Fruit fly (Drosophila melanogaster) whole organism, embryonic: ENCODE data around the gene mon2.

Source experiments
- Ada2b ChIP-seq: fragments of 200-800 bp; sonication (Bioruptor generic); IDR thresholded peaks from 2 replicates; pipeline ENCODE4 v1.3.6; 2022; ENCODE audit warnings: missing biosample characterization, missing genetic modification characterization
- Adf1 ChIP-seq: fragments of 200-800 bp; sonication (Bioruptor generic); IDR thresholded peaks from 2 replicates; pipeline ENCODE4 v1.3.6; 2022; ENCODE audit warnings: missing biosample characterization, missing genetic modification characterization
- Awh ChIP-seq: fragments of 200-800 bp; sonication (Bioruptor generic); IDR thresholded peaks from 2 replicates; pipeline ENCODE4, ENCODE4 v1.3.6; 2022; ENCODE audit warnings: missing biosample characterization, missing genetic modification characterization
- B-H1 ChIP-seq: fragments of 200-800 bp; sonication (Bioruptor generic); IDR thresholded peaks from 3 replicates; pipeline ENCODE4 v1.3.6; 2022; ENCODE audit warnings: missing biosample characterization, missing genetic modification characterization
- B-H2 ChIP-seq: fragments of 200-800 bp; sonication (Bioruptor generic); optimal IDR thresholded peaks from 2 replicates; lab custom pipeline; 2018; ENCODE audit warnings: missing biosample characterization, mild to moderate bottlenecking, missing genetic modification characterization
- CG14965 ChIP-seq: fragments of 200-800 bp; sonication (Bioruptor generic); optimal IDR thresholded peaks from 2 replicates; lab custom pipeline; 2016; ENCODE audit warnings: missing biosample characterization, missing genetic modification characterization, borderline replicate concordance
- CG15011 ChIP-seq: fragments of 200-800 bp; sonication (Bioruptor generic); optimal IDR thresholded peaks from 3 replicates; lab custom pipeline; 2018; ENCODE audit warnings: missing biosample characterization, mild to moderate bottlenecking, missing genetic modification characterization
- CG16813 ChIP-seq: fragments of 200-800 bp; sonication (Bioruptor generic); IDR thresholded peaks from 3 replicates; pipeline ENCODE4 v1.3.6; 2022; ENCODE audit warnings: missing biosample characterization, missing genetic modification characterization; ENCODE audit not compliant: partially characterized antibody
- CG17186 ChIP-seq: fragments of 200-800 bp; sonication (Bioruptor generic); optimal IDR thresholded peaks from 3 replicates; lab custom pipeline; 2017; ENCODE audit warnings: missing biosample characterization, missing genetic modification reagents, missing genetic modification characterization
- CG17361 ChIP-seq: fragments of 200-800 bp; sonication (Bioruptor generic); IDR thresholded peaks from 3 replicates; pipeline ENCODE4 v1.3.6; 2022; ENCODE audit warnings: missing biosample characterization, missing genetic modification characterization
- CG2120 ChIP-seq: fragments of 200-800 bp; sonication (Bioruptor generic); optimal IDR thresholded peaks from 3 replicates; lab custom pipeline; 2016; ENCODE audit warnings: missing biosample characterization, missing genetic modification characterization
- CG2678 ChIP-seq: fragments of 200-800 bp; sonication (Bioruptor generic); optimal IDR thresholded peaks from 3 replicates; lab custom pipeline; 2019; ENCODE audit warnings: missing biosample characterization, mild to moderate bottlenecking, missing genetic modification characterization, moderate library complexity
- CG2875 ChIP-seq: fragments of 200-800 bp; sonication (Bioruptor generic); optimal IDR thresholded peaks from 2 replicates; lab custom pipeline; 2017; ENCODE audit warnings: missing biosample characterization, mild to moderate bottlenecking, missing genetic modification characterization, missing genetic modification reagents
- CG33213 ChIP-seq: fragments of 200-800 bp; sonication (Bioruptor generic); optimal IDR thresholded peaks from 3 replicates; lab custom pipeline; 2016; ENCODE audit warnings: missing biosample characterization, missing genetic modification characterization
- CG6175 ChIP-seq: fragments of 200-800 bp; sonication (Bioruptor generic); IDR thresholded peaks from 3 replicates; pipeline ENCODE4 v1.3.6; 2022; ENCODE audit warnings: missing biosample characterization, missing genetic modification characterization
- CG7271 ChIP-seq: fragments of 200-800 bp; sonication (Bioruptor generic); optimal IDR thresholded peaks from 2 replicates; lab custom pipeline; 2018; ENCODE audit warnings: missing biosample characterization, mild to moderate bottlenecking, missing genetic modification characterization, moderate library complexity
- CG7556 ChIP-seq: fragments of 200-800 bp; sonication (Bioruptor generic); optimal IDR thresholded peaks from 2 replicates; lab custom pipeline; 2017; ENCODE audit warnings: missing biosample characterization, mild to moderate bottlenecking, missing genetic modification characterization
- CG7786 ChIP-seq: fragments of 200-800 bp; sonication (Bioruptor generic); optimal IDR thresholded peaks from 2 replicates; lab custom pipeline; 2016; ENCODE audit warnings: missing biosample characterization, missing genetic modification characterization
- CG9727 ChIP-seq: fragments of 200-800 bp; sonication (Bioruptor generic); optimal IDR thresholded peaks from 3 replicates; lab custom pipeline; 2017; ENCODE audit warnings: missing biosample characterization, mild to moderate bottlenecking, missing genetic modification characterization
- Doc3 ChIP-seq: fragments of 200-800 bp; sonication (Bioruptor generic); IDR thresholded peaks from 3 replicates; pipeline ENCODE4 v1.3.6; 2022; ENCODE audit warnings: missing biosample characterization, missing genetic modification characterization; ENCODE audit not compliant: partially characterized antibody
- Ets97D ChIP-seq: fragments of 200-800 bp; sonication (Bioruptor generic); optimal IDR thresholded peaks from 3 replicates; lab custom pipeline; 2016; ENCODE audit warnings: missing biosample characterization, missing genetic modification characterization
- HLH4C ChIP-seq: fragments of 200-800 bp; sonication (Bioruptor generic); IDR thresholded peaks from 3 replicates; pipeline ENCODE4 v1.3.6; 2022; ENCODE audit warnings: missing biosample characterization, missing genetic modification characterization; ENCODE audit not compliant: partially characterized antibody
- Hmx ChIP-seq: fragments of 200-800 bp; sonication (Bioruptor generic); optimal IDR thresholded peaks from 2 replicates; lab custom pipeline; 2016; ENCODE audit warnings: missing biosample characterization, missing genetic modification characterization
- Hr51 ChIP-seq, 2 experiments: fragments of 200-800 bp; sonication (Bioruptor generic); optimal IDR thresholded peaks; 2 replicates in 1 of 2; 3 replicates in 1 of 2; lab custom pipeline; 2016 to 2018; ENCODE audit warnings: missing biosample characterization in 2 of 2, missing genetic modification characterization in 2 of 2, mild to moderate bottlenecking in 1 of 2, moderate library complexity in 1 of 2
- Med ChIP-seq: fragments of 200-800 bp; sonication (Bioruptor generic); peaks from one replicate; lab custom pipeline; 2016; ENCODE audit warnings: missing biosample characterization, missing genetic modification characterization, mild to moderate bottlenecking, inconsistent platforms, moderate library complexity
- Mes4 ChIP-seq: fragments of 200-800 bp; sonication (Bioruptor generic); optimal IDR thresholded peaks from 2 replicates; lab custom pipeline; 2016; ENCODE audit warnings: missing biosample characterization, missing genetic modification characterization
- NK7.1 ChIP-seq: fragments of 200-800 bp; sonication (Bioruptor generic); optimal IDR thresholded peaks from 3 replicates; lab custom pipeline; 2016; ENCODE audit warnings: missing biosample characterization, missing genetic modification characterization
- Neu2 ChIP-seq: fragments of 200-800 bp; sonication (Bioruptor generic); optimal IDR thresholded peaks from 3 replicates; lab custom pipeline; 2016; ENCODE audit warnings: missing biosample characterization, missing genetic modification characterization, borderline replicate concordance
- Optix ChIP-seq: fragments of 200-800 bp; sonication (Bioruptor generic); IDR thresholded peaks from 3 replicates; pipeline ENCODE4 v1.3.6; 2022; ENCODE audit warnings: missing biosample characterization, missing genetic modification characterization
- Sin3A ChIP-seq: fragments of >200 bp; optimal IDR thresholded peaks from 2 replicates; lab custom pipeline; 2018
- Six4 ChIP-seq: fragments of 200-800 bp; sonication (Bioruptor generic); optimal IDR thresholded peaks from 2 replicates; lab custom pipeline; 2016; ENCODE audit warnings: missing biosample characterization, missing genetic modification characterization
- Trl ChIP-seq, 3 experiments: fragments of >200 bp in 2 of 3; fragments of 200-800 bp in 1 of 3; sonication (Bioruptor generic) in 1 of 3; optimal IDR thresholded peaks; 2 replicates in 1 of 3; 3 replicates in 2 of 3; lab custom pipeline; 2016 to 2017; ENCODE audit warnings: missing biosample characterization in 1 of 3, missing genetic modification characterization in 1 of 3
- bbx ChIP-seq: fragments of 200-800 bp; sonication (Bioruptor generic); IDR thresholded peaks from 2 replicates; pipeline ENCODE4 v1.3.6; 2022; ENCODE audit warnings: missing biosample characterization, missing genetic modification characterization; ENCODE audit not compliant: partially characterized antibody
- chif ChIP-seq, 2 experiments: fragments of 200-800 bp; sonication (Bioruptor generic); optimal IDR thresholded peaks; 3 replicates each; lab custom pipeline; 2016; ENCODE audit warnings: missing biosample characterization in 2 of 2, missing genetic modification characterization in 2 of 2
- chm ChIP-seq: fragments of 200-800 bp; sonication (Bioruptor generic); IDR thresholded peaks from 2 replicates; pipeline ENCODE4 v1.3.6; 2022; ENCODE audit warnings: missing biosample characterization, missing genetic modification characterization
- danr ChIP-seq: fragments of 200-800 bp; sonication (Bioruptor generic); IDR thresholded peaks from 2 replicates; pipeline ENCODE4 v1.3.6; 2022; ENCODE audit warnings: missing biosample characterization, missing genetic modification characterization
- dmrt99B ChIP-seq: fragments of 200-800 bp; sonication (Bioruptor generic); optimal IDR thresholded peaks from 2 replicates; lab custom pipeline; 2018; ENCODE audit warnings: missing biosample characterization, mild to moderate bottlenecking, missing genetic modification characterization, moderate library complexity
- grau ChIP-seq: fragments of 200-800 bp; optimal IDR thresholded peaks from 3 replicates; lab custom pipeline; 2019; ENCODE audit warnings: missing biosample characterization, mild to moderate bottlenecking, missing genetic modification characterization, moderate library complexity
- grn ChIP-seq: fragments of 200-800 bp; sonication (Bioruptor generic); optimal IDR thresholded peaks from 3 replicates; lab custom pipeline; 2017; ENCODE audit warnings: missing biosample characterization, missing genetic modification characterization
- lov ChIP-seq, 2 experiments: fragments of 200-800 bp in 1 of 2; fragments of >200 bp in 1 of 2; sonication (Bioruptor generic) in 1 of 2; IDR thresholded peaks in 1 of 2; optimal IDR thresholded peaks in 1 of 2; 2 replicates in 1 of 2; 3 replicates in 1 of 2; pipeline versions ENCODE4 v1.3.6 to Lab custom; 2017 to 2022; ENCODE audit warnings: missing biosample characterization in 1 of 2, missing genetic modification characterization in 1 of 2
- nau ChIP-seq: fragments of 200-800 bp; sonication (Bioruptor generic); optimal IDR thresholded peaks from 3 replicates; lab custom pipeline; 2017; ENCODE audit warnings: missing biosample characterization, mild to moderate bottlenecking, missing genetic modification characterization, missing genetic modification reagents
- sd ChIP-seq: fragments of 200-800 bp; sonication (Bioruptor generic); optimal IDR thresholded peaks from 3 replicates; lab custom pipeline; 2018; ENCODE audit warnings: missing biosample characterization, mild to moderate bottlenecking, missing genetic modification characterization, moderate library complexity
- ttk ChIP-seq: fragments of 200-800 bp; sonication (Bioruptor generic); IDR thresholded peaks from 2 replicates; pipeline ENCODE4 v2.1.2; 2022; ENCODE audit warnings: missing biosample characterization, missing genetic modification characterization
- vfl ChIP-seq: fragments of 200-800 bp; sonication (Bioruptor generic); optimal IDR thresholded peaks from 2 replicates; lab custom pipeline; 2016; ENCODE audit warnings: missing biosample characterization, missing genetic modification characterization
- vnd ChIP-seq: fragments of 200-800 bp; sonication (Bioruptor generic); IDR thresholded peaks from 3 replicates; pipeline ENCODE4 v1.3.6; 2022; ENCODE audit warnings: missing biosample characterization, missing genetic modification characterization; ENCODE audit not compliant: partially characterized antibody
- zen ChIP-seq: fragments of 200-800 bp; sonication (Bioruptor generic); optimal IDR thresholded peaks from 3 replicates; lab custom pipeline; 2018; ENCODE audit warnings: missing biosample characterization, mild to moderate bottlenecking, missing genetic modification characterization, moderate library complexity

Gene mon2

DNA sequence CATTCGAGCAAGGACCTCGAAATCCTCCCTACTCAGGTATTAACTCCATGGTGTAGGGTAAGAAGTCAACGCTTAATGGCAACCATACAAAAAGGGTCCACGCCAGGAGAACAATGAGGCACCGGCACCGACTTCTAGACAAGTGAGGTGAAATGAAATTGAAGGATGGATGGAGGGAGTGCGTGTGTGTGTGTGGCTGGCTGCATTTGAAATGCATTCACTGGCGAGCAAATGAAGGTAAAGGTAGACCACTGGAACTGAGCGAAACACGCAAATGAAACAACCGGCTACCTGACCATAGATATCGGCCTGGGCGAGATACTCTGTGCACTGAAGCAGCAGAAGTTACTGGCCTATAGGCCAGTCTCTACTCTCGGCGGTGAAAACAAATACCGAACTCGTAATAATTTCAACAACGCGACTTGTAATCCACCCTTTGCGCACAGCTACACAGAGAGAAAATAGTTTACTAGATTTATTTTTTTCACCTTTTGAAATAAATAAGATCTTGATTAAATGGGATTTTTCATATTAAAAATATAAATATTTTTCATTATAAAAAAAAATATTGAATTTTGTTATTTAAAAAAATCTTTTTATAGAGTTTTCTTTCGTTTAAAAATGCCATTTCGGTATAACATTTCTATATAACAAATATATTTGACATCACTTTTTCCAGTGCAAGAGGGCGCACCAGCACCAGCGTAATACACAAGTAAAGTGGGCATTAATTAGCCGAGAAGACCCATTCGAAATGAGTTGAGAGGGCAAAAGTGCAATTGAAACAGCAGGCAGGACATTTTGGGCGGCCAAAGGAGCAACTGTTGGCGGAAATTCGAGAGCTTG, 41.9 kb downstream of the mon2 start (continued):
- TF ChIP-seq Ets97D (GFP tag; lab: Kevin White, UChicago): peak; percentile 1
- TF ChIP-seq Sin3A (lab: Kevin White, UChicago): no peak
- TF ChIP-seq CG15011: no peak
- no peak for TF ChIP-seq Hmx
- TF ChIP-seq Neu2: no peak
- no peak for TF ChIP-seq CG2678
- TF ChIP-seq nau (GFP tag; lab: Kevin White, UChicago): no peak
- TF ChIP-seq Awh: no peak
- peak; percentile 69 for TF ChIP-seq CG2120 (GFP tag; lab: Kevin White, UChicago)
- peak; percentile 27 to 84 for TF ChIP-seq Hr51 (GFP tag; optimal IDR thresholded peaks at IDR 0.05; lab: Kevin White, UChicago)
- TF ChIP-seq grn (GFP tag; lab: Kevin White, UChicago): no peak
- TF ChIP-seq CG7786: peak; percentile 9
- TF ChIP-seq CG7271 (tag; lab: Kevin White, UChicago): peak; percentile 79
- peak; percentile 8; the same call in 1 of the 2 replicates for TF ChIP-seq bbx (GFP tag; lab: Robert Waterston, UW)
- TF ChIP-seq CG17361 (GFP tag; lab: Robert Waterston, UW): peak; percentile 90
- TF ChIP-seq Doc3 (GFP tag; lab: Robert Waterston, UW): no peak
- no peak for TF ChIP-seq B-H2
- peak; percentile 89 for TF ChIP-seq dmrt99B (tag; lab: Kevin White, UChicago)
- peak; percentile 55; the same call in 1 of the 2 replicates for TF ChIP-seq Adf1 (GFP tag; lab: Robert Waterston, UW)
- peak; percentile 60 for TF ChIP-seq vfl
- no peak for TF ChIP-seq Ada2b (GFP tag; lab: Robert Waterston, UW)
- no peak for TF ChIP-seq HLH4C (GFP tag; lab: Robert Waterston, UW)
- TF ChIP-seq CG33213 (GFP tag; lab: Kevin White, UChicago): no peak
- TF ChIP-seq chm (GFP tag; lab: Robert Waterston, UW): 0 out of 2 replicates have a peak, but pooled peaks have one; percentile 5
- peak in 1 of 2 experiments; percentile 55 for TF ChIP-seq chif (GFP tag; optimal IDR thresholded peaks at IDR 0.05; lab: Kevin White, UChicago)
- TF ChIP-seq Med (GFP tag; lab: Kevin White, UChicago): peak; percentile 71
- TF ChIP-seq CG16813 (GFP tag; lab: Robert Waterston, UW): no peak
- no peak for TF ChIP-seq sd (tag; lab: Kevin White, UChicago)
- peak; percentile 93 for TF ChIP-seq CG7556
- TF ChIP-seq vnd: no peak
- no peak for TF ChIP-seq lov (optimal IDR thresholded peaks at IDR 0.05; lab: Kevin White, UChicago)
- TF ChIP-seq lov (GFP tag; IDR thresholded peaks at IDR 0.05; lab: Robert Waterston, UW): no peak
- TF ChIP-seq CG6175 (GFP tag; lab: Robert Waterston, UW): no peak
- no peak for TF ChIP-seq CG17186
- TF ChIP-seq Trl (optimal IDR thresholded peaks at IDR 0.05; lab: Kevin White, UChicago): no peak
- TF ChIP-seq Trl (GFP tag; optimal IDR thresholded peaks at IDR 0.05; lab: Kevin White, UChicago): peak; percentile 43
- peak; percentile 45 for TF ChIP-seq Six4 (GFP tag; lab: Kevin White, UChicago)
- TF ChIP-seq zen: peak; percentile 66
- no peak for TF ChIP-seq CG14965
- TF ChIP-seq ttk (GFP tag; lab: Robert Waterston, UW): peak; percentile 86
- no peak; the same call in none of the 2 replicates for TF ChIP-seq danr (GFP tag; lab: Robert Waterston, UW)
- peak; percentile 83 for TF ChIP-seq CG2875 (GFP tag; lab: Kevin White, UChicago)
- peak; percentile 86 for TF ChIP-seq grau (tag; lab: Kevin White, UChicago)
- no peak; the same call in 2 of the 3 replicates for TF ChIP-seq B-H1 (GFP tag; lab: Robert Waterston, UW)
- peak; percentile 89 for TF ChIP-seq CG9727 (GFP tag; lab: Kevin White, UChicago)
- TF ChIP-seq Mes4 (GFP tag; lab: Kevin White, UChicago): no peak
- TF ChIP-seq Optix: peak; percentile 61; the same call in 1 of the 3 replicates
- no peak for TF ChIP-seq NK7.1 (GFP tag; lab: Kevin White, UChicago)
